Fruit fly (Drosophila melanogaster): ENCODE results near the gene CG42331.
A peak's percentile ranks its signal among the peaks of the same experiment; 100 is the strongest.

Gene CG42331

dm6 chr3R:24727038-24727437 is 44.9 kb upstream of the CG42331 start:
- TF ChIP-seq Blimp-1 (GFP tag; optimal IDR thresholded peaks at IDR 0.05) (no peak), svp (GFP tag) (peak; percentile 97)

dm6 chr3R:24749055-24749992 is 22.7 kb upstream of the CG42331 start, which contains the start of gene tld:
Gene tld, plus strand, starts transcription at chr3R:24749731.
- TF ChIP-seq CG11294 (GFP tag; IDR thresholded peaks at IDR 0.05) (no peak), topi (GFP tag; optimal IDR thresholded peaks at IDR 0.05) (no peak), eg (GFP tag; IDR thresholded peaks at IDR 0.05) (no peak), dsx (GFP tag; optimal IDR thresholded peaks at IDR 0.05; ENCODE audit: poor library complexity, severe bottlenecking) (no peak), fkh (GFP tag; optimal IDR thresholded peaks at IDR 0.05) (no peak), Blimp-1 (GFP tag; optimal IDR thresholded peaks at IDR 0.05) (peak; percentile 93), CG9139 (GFP tag; optimal IDR thresholded peaks at IDR 0.05) (no peak), svp (GFP tag) (peak; percentile 13), Smox (GFP tag; optimal IDR thresholded peaks at IDR 0.05) (no peak), Sox14 (GFP tag; optimal IDR thresholded peaks at IDR 0.05) (no peak), CG11762 (GFP tag; optimal IDR thresholded peaks at IDR 0.05; ENCODE audit: insufficient read depth) (no peak), cyc (GFP tag; optimal IDR thresholded peaks at IDR 0.05) (no peak), CG8319 (GFP tag; optimal IDR thresholded peaks at IDR 0.05) (no peak)

- no peak for TF ChIP-seq fd59A (GFP tag; optimal IDR thresholded peaks at IDR 0.05)
- TF ChIP-seq CG3919 (GFP tag; optimal IDR thresholded peaks at IDR 0.05), result no peak
- TF ChIP-seq Smox (GFP tag; optimal IDR thresholded peaks at IDR 0.05), result peak; percentile 12
- no peak for TF ChIP-seq fkh (GFP tag; optimal IDR thresholded peaks at IDR 0.05)
- peak; percentile 30 for TF ChIP-seq svp (GFP tag)
Observed at dm6 chr3R:24753561-24754027, 18.4 kb upstream of the CG42331 start, which contains the start of gene asp. Gene asp, plus strand, starts transcription at chr3R:24753849.

dm6 chr3R:24764971-24765370 is 7.0 kb upstream of the CG42331 start, which contains the start of gene AstA:
Gene AstA, minus strand, starts transcription at chr3R:24765071.
- TF ChIP-seq CG15336 (GFP tag; IDR thresholded peaks at IDR 0.05), result no peak
- TF ChIP-seq Gug (GFP tag; IDR thresholded peaks at IDR 0.05), result no peak
- TF ChIP-seq eg (GFP tag; IDR thresholded peaks at IDR 0.05), result no peak
- no peak for TF ChIP-seq CG6808 (GFP tag; optimal IDR thresholded peaks at IDR 0.05)
- no peak for TF ChIP-seq CG9139 (GFP tag; optimal IDR thresholded peaks at IDR 0.05)
- TF ChIP-seq CG11902 (GFP tag; optimal IDR thresholded peaks at IDR 0.05), result no peak
- no peak for TF ChIP-seq Met (GFP tag; optimal IDR thresholded peaks at IDR 0.05)
- TF ChIP-seq CG11762 (GFP tag; optimal IDR thresholded peaks at IDR 0.05; ENCODE audit: insufficient read depth), result no peak
- no peak for TF ChIP-seq CG1621 (tag; optimal IDR thresholded peaks at IDR 0.05)
- no peak for TF ChIP-seq dsx (GFP tag; optimal IDR thresholded peaks at IDR 0.05; ENCODE audit: poor library complexity, severe bottlenecking)
- no peak for TF ChIP-seq CG10669 (GFP tag; optimal IDR thresholded peaks at IDR 0.05)
- TF ChIP-seq fd59A (GFP tag; optimal IDR thresholded peaks at IDR 0.05), result no peak
- no peak for TF ChIP-seq acj6 (GFP tag; optimal IDR thresholded peaks at IDR 0.05)
- TF ChIP-seq pdm3 (GFP tag; optimal IDR thresholded peaks at IDR 0.05), result no peak
- no peak for TF ChIP-seq salr (GFP tag; optimal IDR thresholded peaks at IDR 0.05)
- TF ChIP-seq CG11294 (GFP tag; IDR thresholded peaks at IDR 0.05), result no peak
- TF ChIP-seq Hr38 (GFP tag; optimal IDR thresholded peaks at IDR 0.05), result no peak
- TF ChIP-seq svp (GFP tag), result no peak
- TF ChIP-seq achi (GFP tag; optimal IDR thresholded peaks at IDR 0.05), result no peak
- no peak for TF ChIP-seq CG4318 (GFP tag; optimal IDR thresholded peaks at IDR 0.05)

- TF ChIP-seq CG8119 (GFP tag; IDR thresholded peaks at IDR 0.05) (peak; percentile 75), eg (GFP tag; IDR thresholded peaks at IDR 0.05) (peak; percentile 40; the same call in 2 of the 3 replicates), CG6276 (GFP tag; optimal IDR thresholded peaks at IDR 0.05) (peak; percentile 56), CG1621 (tag; optimal IDR thresholded peaks at IDR 0.05) (no peak), Eip93F (GFP tag; optimal IDR thresholded peaks at IDR 0.05) (no peak), CG15336 (GFP tag; IDR thresholded peaks at IDR 0.05) (peak; percentile 34; the same call in 1 of the 2 replicates), svp (GFP tag) (no peak), Hr4 (GFP tag; optimal IDR thresholded peaks at IDR 0.05) (peak; percentile 5), CG3919 (GFP tag; optimal IDR thresholded peaks at IDR 0.05) (no peak)
Observed at dm6 chr3R:24766684-24767083, 5.3 kb upstream of the CG42331 start.
